Fruit fly (Drosophila melanogaster) whole organism, pupa: ENCODE measurements around the gene CG4297.

Source experiments
- CG10348 ChIP-seq: fragments of 200-800 bp; sonication (Bioruptor generic); IDR thresholded peaks from 2 replicates; pipeline ENCODE4 v1.3.6; 2022; ENCODE audit warnings: missing biosample characterization, missing genetic modification characterization
- CG12605 ChIP-seq: fragments of 200-800 bp; sonication (Bioruptor generic); IDR thresholded peaks from 2 replicates; pipeline ENCODE4 v1.3.6; 2022; ENCODE audit warnings: missing biosample characterization, missing genetic modification characterization
- CG13204 ChIP-seq: fragments of 200-800 bp; sonication (Bioruptor generic); optimal IDR thresholded peaks from 2 replicates; lab custom pipeline; 2018; ENCODE audit warnings: missing biosample characterization, mild to moderate bottlenecking, missing genetic modification characterization, moderate library complexity
- CG14655 ChIP-seq: fragments of 200-800 bp; sonication (Bioruptor generic); optimal IDR thresholded peaks from 3 replicates; lab custom pipeline; 2017; ENCODE audit warnings: mild to moderate bottlenecking, missing biosample characterization, missing genetic modification reagents, missing genetic modification characterization
- CG15710 ChIP-seq: fragments of 200-800 bp; sonication (Bioruptor generic); optimal IDR thresholded peaks from 2 replicates; lab custom pipeline; 2018; ENCODE audit warnings: missing biosample characterization, mild to moderate bottlenecking, missing genetic modification characterization, moderate library complexity
- CG17806 ChIP-seq: fragments of 200-800 bp; sonication (Bioruptor generic); optimal IDR thresholded peaks from 2 replicates; lab custom pipeline; 2018; ENCODE audit warnings: missing biosample characterization, mild to moderate bottlenecking, missing genetic modification characterization, moderate library complexity
- CG32121 ChIP-seq: fragments of 200-800 bp; sonication (Bioruptor generic); IDR thresholded peaks from 2 replicates; pipeline ENCODE4 v1.3.6; 2022; ENCODE audit warnings: missing biosample characterization, missing genetic modification characterization
- CG34367 ChIP-seq: fragments of 200-800 bp; sonication (Bioruptor generic); optimal IDR thresholded peaks from 2 replicates; lab custom pipeline; 2018; ENCODE audit warnings: missing biosample characterization, mild to moderate bottlenecking, missing genetic modification characterization
- CG4496 ChIP-seq: fragments of 200-800 bp; sonication (Bioruptor generic); IDR thresholded peaks from 3 replicates; pipeline ENCODE4 v1.3.6; 2022; ENCODE audit warnings: missing biosample characterization, missing genetic modification characterization
- CG8159 ChIP-seq: fragments of 200-800 bp; sonication (Bioruptor generic); optimal IDR thresholded peaks from 3 replicates; lab custom pipeline; 2018; ENCODE audit warnings: missing biosample characterization, mild to moderate bottlenecking, missing genetic modification characterization, moderate library complexity
- CG8301 ChIP-seq: fragments of 200-800 bp; sonication (Bioruptor generic); optimal IDR thresholded peaks from 2 replicates; lab custom pipeline; 2018; ENCODE audit warnings: missing biosample characterization, mild to moderate bottlenecking, missing genetic modification characterization
- CG9948 ChIP-seq: fragments of 200-800 bp; sonication (Bioruptor generic); optimal IDR thresholded peaks from 2 replicates; lab custom pipeline; 2018; ENCODE audit warnings: missing biosample characterization, mild to moderate bottlenecking, missing genetic modification characterization, moderate library complexity
- D1 ChIP-seq: fragments of 200-800 bp; sonication (Bioruptor generic); optimal IDR thresholded peaks from 2 replicates; lab custom pipeline; 2018; ENCODE audit warnings: missing biosample characterization, mild to moderate bottlenecking, missing genetic modification characterization, moderate library complexity
- EcR ChIP-seq: fragments of 200-800 bp; sonication (Bioruptor generic); optimal IDR thresholded peaks from 3 replicates; lab custom pipeline; 2019; ENCODE audit warnings: missing biosample characterization, missing genetic modification characterization, mild to moderate bottlenecking, moderate library complexity, missing genetic modification reagents
- Ets98B ChIP-seq: fragments of 200-800 bp; sonication (Bioruptor generic); IDR thresholded peaks from 2 replicates; pipeline ENCODE4 v1.3.6; 2022; ENCODE audit warnings: missing biosample characterization, missing genetic modification characterization
- Pif1A ChIP-seq: fragments of 200-800 bp; sonication (Bioruptor generic); optimal IDR thresholded peaks from 3 replicates; lab custom pipeline; 2016; ENCODE audit warnings: missing biosample characterization, missing genetic modification characterization
- Pif1B ChIP-seq: fragments of 200-800 bp; sonication (Bioruptor generic); optimal IDR thresholded peaks from 3 replicates; lab custom pipeline; 2016; ENCODE audit warnings: missing biosample characterization, missing genetic modification characterization
- Snoo ChIP-seq: fragments of 200-800 bp; sonication (Bioruptor generic); optimal IDR thresholded peaks from 3 replicates; lab custom pipeline; 2017; ENCODE audit warnings: missing biosample characterization, mild to moderate bottlenecking, missing genetic modification characterization, inconsistent platforms
- fd96Ca ChIP-seq: fragments of 200-800 bp; sonication (Bioruptor generic); IDR thresholded peaks from 3 replicates; pipeline ENCODE4 v1.3.6; 2022; ENCODE audit warnings: missing biosample characterization, missing genetic modification characterization
- gl ChIP-seq: fragments of 200-800 bp; sonication (Bioruptor generic); optimal IDR thresholded peaks from 2 replicates; lab custom pipeline; 2018; ENCODE audit warnings: missing biosample characterization, mild to moderate bottlenecking, missing genetic modification characterization
- rn ChIP-seq: fragments of 200-800 bp; sonication (Bioruptor generic); IDR thresholded peaks from 2 replicates; pipeline ENCODE4 v1.3.6; 2022; ENCODE audit warnings: missing biosample characterization, missing genetic modification characterization

The CG4297 gene

dm6 chr2L:427338-428234, 44.4 kb downstream of the CG4297 start:
- peak; percentile 91 for TF ChIP-seq rn (GFP tag; lab: Robert Waterston, UW)
- peak; percentile 93 for TF ChIP-seq CG8301 (tag; lab: Kevin White, UChicago)
- TF ChIP-seq CG14655 (GFP tag; lab: Kevin White, UChicago), result peak; percentile 93
- TF ChIP-seq Ets98B (GFP tag; lab: Robert Waterston, UW), result peak; percentile 96
- TF ChIP-seq CG4496 (GFP tag; lab: Robert Waterston, UW), result peak; percentile 96
- peak; percentile 94 for TF ChIP-seq Pif1B (GFP tag; lab: Kevin White, UChicago)
- peak; percentile 89 for TF ChIP-seq Snoo (tag; lab: Kevin White, UChicago)
- TF ChIP-seq D1, result peak; percentile 77
- TF ChIP-seq CG13204 (GFP tag; lab: Kevin White, UChicago), result peak; percentile 88
- peak; percentile 79 for TF ChIP-seq EcR (GFP tag; lab: Kevin White, UChicago)
- TF ChIP-seq CG8159 (tag; lab: Kevin White, UChicago), result peak; percentile 90
- peak; percentile 98 for TF ChIP-seq fd96Ca
- TF ChIP-seq CG34367, result peak; percentile 81
- TF ChIP-seq Pif1A (GFP tag; lab: Kevin White, UChicago), result peak; percentile 91
- peak; percentile 93 for TF ChIP-seq CG15710 (tag; lab: Kevin White, UChicago)
- peak; percentile 91 for TF ChIP-seq CG12605 (GFP tag; lab: Robert Waterston, UW)
- TF ChIP-seq CG9948 (tag; lab: Kevin White, UChicago), result peak; percentile 87
- TF ChIP-seq gl (tag; lab: Kevin White, UChicago), result peak; percentile 90
- peak; percentile 90 for TF ChIP-seq CG17806 (tag; lab: Kevin White, UChicago)
- peak; percentile 93 for TF ChIP-seq CG32121 (GFP tag; lab: Robert Waterston, UW)
- peak; percentile 69; the same call in 1 of the 2 replicates for TF ChIP-seq CG10348

DNA sequence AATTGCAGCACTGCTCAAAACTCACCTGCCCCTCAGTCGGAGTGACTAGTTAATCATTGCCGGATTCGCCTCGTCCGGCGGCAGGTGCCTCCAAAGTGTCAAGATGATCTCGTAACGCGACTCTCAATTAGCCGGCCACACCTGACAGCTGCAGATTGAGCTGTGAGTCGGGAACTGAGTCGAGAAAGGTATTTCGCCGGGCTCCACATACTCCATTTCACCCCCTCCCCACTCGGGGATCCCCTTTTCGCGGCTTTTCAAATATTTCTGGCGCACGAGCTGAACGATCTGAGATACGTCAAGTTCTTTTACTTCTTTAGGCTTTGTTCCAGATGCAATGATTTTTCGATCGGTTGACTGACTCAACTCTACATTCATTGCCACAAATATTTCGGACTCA, 45.6 kb downstream of the CG4297 start:
- TF ChIP-seq gl (tag; lab: Kevin White, UChicago) (no peak), CG34367 (no peak), CG12605 (GFP tag; lab: Robert Waterston, UW) (no peak), CG17806 (tag; lab: Kevin White, UChicago) (no peak), fd96Ca (no peak), CG14655 (GFP tag; lab: Kevin White, UChicago) (no peak), EcR (GFP tag; lab: Kevin White, UChicago) (no peak), CG8159 (tag; lab: Kevin White, UChicago) (no peak), CG9948 (tag; lab: Kevin White, UChicago) (no peak)

DNA sequence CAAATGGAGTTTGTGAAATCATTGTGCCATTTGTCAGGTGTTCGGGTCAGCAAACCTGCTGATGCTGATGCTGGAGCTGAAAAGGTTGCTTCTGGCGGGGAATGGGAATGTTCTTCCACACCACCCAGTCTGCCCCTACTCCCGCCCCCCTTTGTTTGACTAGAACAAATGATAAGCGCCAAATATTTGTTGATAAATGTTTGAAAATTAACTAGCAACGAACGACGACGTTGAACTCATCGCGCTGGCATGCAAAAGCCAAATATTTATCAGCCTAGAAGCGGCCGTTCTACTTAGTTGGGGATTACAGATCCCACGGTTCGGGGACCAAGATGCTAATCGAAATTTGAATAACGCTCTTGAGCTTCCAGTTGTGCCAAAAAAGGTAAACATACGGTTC, 46.5 kb downstream of the CG4297 start:
- TF ChIP-seq gl (tag; lab: Kevin White, UChicago) (no peak), rn (GFP tag; lab: Robert Waterston, UW) (no peak), CG10348 (no peak)

- TF ChIP-seq Pif1B (GFP tag; lab: Kevin White, UChicago), result peak; percentile 52
- no peak for TF ChIP-seq rn (GFP tag; lab: Robert Waterston, UW)
- peak; percentile 45 for TF ChIP-seq CG15710 (tag; lab: Kevin White, UChicago)
- TF ChIP-seq CG8159 (tag; lab: Kevin White, UChicago), result peak; percentile 45
- TF ChIP-seq CG9948 (tag; lab: Kevin White, UChicago), result peak; percentile 61
- TF ChIP-seq Pif1A (GFP tag; lab: Kevin White, UChicago), result peak; percentile 64
- no peak for TF ChIP-seq CG12605 (GFP tag; lab: Robert Waterston, UW)
- peak; percentile 29; the same call in 1 of the 3 replicates for TF ChIP-seq CG4496 (GFP tag; lab: Robert Waterston, UW)
- no peak for TF ChIP-seq D1
- TF ChIP-seq CG34367, result peak; percentile 14
- peak; percentile 56 for TF ChIP-seq CG17806 (tag; lab: Kevin White, UChicago)
- peak; percentile 78 for TF ChIP-seq Snoo (tag; lab: Kevin White, UChicago)
- TF ChIP-seq CG8301 (tag; lab: Kevin White, UChicago), result peak; percentile 51
- peak; percentile 72 for TF ChIP-seq CG14655 (GFP tag; lab: Kevin White, UChicago)
Observed at dm6 chr2L:423160-423559, 48.8 kb downstream of the CG4297 start.

DNA sequence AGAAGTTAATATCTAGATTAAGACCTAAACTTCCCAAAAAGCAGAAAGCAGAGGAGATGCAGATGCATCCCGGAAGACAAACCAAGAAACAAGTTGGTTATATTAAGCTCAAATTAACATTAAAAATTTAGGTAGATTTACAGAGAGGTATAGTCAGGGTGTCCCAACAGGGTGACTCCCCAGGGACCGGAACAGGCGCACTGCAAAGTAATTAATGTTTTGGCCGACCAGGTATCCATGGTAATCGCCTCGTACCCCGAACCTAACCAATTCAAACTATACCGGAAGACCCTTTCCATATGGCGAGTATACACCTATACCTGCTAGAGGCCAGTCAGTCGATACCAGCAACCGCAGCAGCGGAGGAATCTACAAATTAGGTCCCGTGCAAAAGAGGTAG, 49.4 kb downstream of the CG4297 start, which contains the start of gene BBS8:
Gene BBS8 (plus strand): TSS at position 301 of the 400 bp plus-strand sequence.
- TF ChIP-seq CG8159 (tag; lab: Kevin White, UChicago) (no peak), gl (tag; lab: Kevin White, UChicago) (no peak), CG4496 (GFP tag; lab: Robert Waterston, UW) (no peak), CG34367 (no peak), CG17806 (tag; lab: Kevin White, UChicago) (no peak), Ets98B (GFP tag; lab: Robert Waterston, UW) (no peak), CG12605 (GFP tag; lab: Robert Waterston, UW) (no peak), fd96Ca (no peak), CG8301 (tag; lab: Kevin White, UChicago) (no peak), CG9948 (tag; lab: Kevin White, UChicago) (no peak), CG15710 (tag; lab: Kevin White, UChicago) (no peak), D1 (no peak), CG14655 (GFP tag; lab: Kevin White, UChicago) (no peak), Pif1B (GFP tag; lab: Kevin White, UChicago) (no peak), Snoo (tag; lab: Kevin White, UChicago) (no peak), CG13204 (GFP tag; lab: Kevin White, UChicago) (no peak), rn (GFP tag; lab: Robert Waterston, UW) (no peak)
- TF ChIP-seq, all 21 proteins: peak for 0
